Fruit fly (Drosophila melanogaster) whole organism, embryonic: ENCODE results near the gene Lcp65Ad.

ENCODE experiments used
- Adf1 ChIP-seq: fragments of 200-800 bp; sonication (Bioruptor generic); IDR thresholded peaks from 2 replicates; pipeline ENCODE4 v1.3.6; 2022; ENCODE audit warnings: missing biosample characterization, missing genetic modification characterization
- Atf-2 ChIP-seq: fragments of 200-800 bp; sonication (Bioruptor generic); optimal IDR thresholded peaks from 2 replicates; lab custom pipeline; 2016; ENCODE audit warnings: missing biosample characterization, missing genetic modification characterization
- B-H1 ChIP-seq: fragments of 200-800 bp; sonication (Bioruptor generic); IDR thresholded peaks from 3 replicates; pipeline ENCODE4 v1.3.6; 2022; ENCODE audit warnings: missing biosample characterization, missing genetic modification characterization
- CG10267 ChIP-seq: fragments of 200-800 bp; sonication (Bioruptor generic); optimal IDR thresholded peaks from 2 replicates; lab custom pipeline; 2018; ENCODE audit warnings: missing biosample characterization, mild to moderate bottlenecking, missing genetic modification characterization, moderate library complexity
- CG10321 ChIP-seq: fragments of 200-800 bp; sonication (Bioruptor generic); IDR thresholded peaks from 2 replicates; pipeline ENCODE4 v1.3.6; 2022; ENCODE audit warnings: missing biosample characterization, missing genetic modification characterization
- CG11723 ChIP-seq: fragments of 200-800 bp; sonication (Bioruptor generic); optimal IDR thresholded peaks from 2 replicates; lab custom pipeline; 2017; ENCODE audit warnings: missing biosample characterization, mild to moderate bottlenecking, missing genetic modification characterization
- CG13287 ChIP-seq: fragments of 200-800 bp; sonication (Bioruptor generic); IDR thresholded peaks from 2 replicates; pipeline ENCODE4 v1.3.6; 2022; ENCODE audit warnings: missing biosample characterization, missing genetic modification characterization; ENCODE audit not compliant: partially characterized antibody
- CG14667 ChIP-seq: fragments of 200-800 bp; sonication (Bioruptor generic); IDR thresholded peaks from 2 replicates; pipeline ENCODE4 v1.3.6; 2022; ENCODE audit warnings: missing biosample characterization, missing genetic modification characterization
- CG14710 ChIP-seq: fragments of 200-800 bp; sonication (Bioruptor generic); optimal IDR thresholded peaks from 3 replicates; lab custom pipeline; 2019; ENCODE audit warnings: missing biosample characterization, mild to moderate bottlenecking, missing genetic modification characterization, moderate library complexity
- CG14860 ChIP-seq: fragments of 200-800 bp; sonication (Bioruptor generic); IDR thresholded peaks from 3 replicates; pipeline ENCODE4 v1.3.6; 2022; ENCODE audit warnings: missing biosample characterization, missing genetic modification characterization; ENCODE audit not compliant: partially characterized antibody
- CG15696 ChIP-seq: fragments of 200-800 bp; sonication (Bioruptor generic); optimal IDR thresholded peaks from 2 replicates; lab custom pipeline; 2019; ENCODE audit warnings: missing biosample characterization, mild to moderate bottlenecking, missing genetic modification characterization, moderate library complexity
- CG1832 ChIP-seq: fragments of 200-800 bp; sonication (Bioruptor generic); optimal IDR thresholded peaks from 2 replicates; lab custom pipeline; 2017; ENCODE audit warnings: missing biosample characterization, mild to moderate bottlenecking, missing genetic modification characterization, inconsistent platforms
- CG18476 ChIP-seq: fragments of 200-800 bp; sonication (Bioruptor generic); optimal IDR thresholded peaks from 2 replicates; lab custom pipeline; 2016; ENCODE audit warnings: missing biosample characterization, mild to moderate bottlenecking, missing genetic modification characterization
- CG2712 ChIP-seq: fragments of 200-800 bp; optimal IDR thresholded peaks from 3 replicates; lab custom pipeline; 2019; ENCODE audit warnings: missing biosample characterization, mild to moderate bottlenecking, missing genetic modification characterization, moderate library complexity
- CG31388 ChIP-seq: fragments of 200-800 bp; sonication (Bioruptor generic); optimal IDR thresholded peaks from 2 replicates; lab custom pipeline; 2016; ENCODE audit warnings: missing biosample characterization, missing genetic modification characterization
- CG31441 ChIP-seq: fragments of 200-800 bp; sonication (Bioruptor generic); IDR thresholded peaks from 2 replicates; pipeline ENCODE4 v1.3.6; 2022; ENCODE audit warnings: missing biosample characterization, missing genetic modification characterization
- CG32767 ChIP-seq: fragments of 200-800 bp; sonication (Bioruptor generic); IDR thresholded peaks from 2 replicates; pipeline ENCODE4 v1.3.6; 2022; ENCODE audit warnings: missing biosample characterization, missing genetic modification characterization
- CG4424 ChIP-seq: fragments of 200-800 bp; sonication (Bioruptor generic); optimal IDR thresholded peaks from 3 replicates; lab custom pipeline; 2016; ENCODE audit warnings: missing biosample characterization, missing genetic modification characterization
- CG6654 ChIP-seq: fragments of 200-800 bp; sonication (Bioruptor generic); optimal IDR thresholded peaks from 2 replicates; lab custom pipeline; 2017; ENCODE audit warnings: missing biosample characterization, mild to moderate bottlenecking, missing genetic modification characterization
- CG7556 ChIP-seq: fragments of 200-800 bp; sonication (Bioruptor generic); optimal IDR thresholded peaks from 2 replicates; lab custom pipeline; 2017; ENCODE audit warnings: missing biosample characterization, mild to moderate bottlenecking, missing genetic modification characterization
- CG8089 ChIP-seq: fragments of 200-800 bp; sonication (Bioruptor generic); optimal IDR thresholded peaks from 3 replicates; lab custom pipeline; 2016; ENCODE audit warnings: missing biosample characterization, missing genetic modification characterization
- CkIIα-i1 ChIP-seq: fragments of 200-800 bp; sonication (Bioruptor generic); IDR thresholded peaks from 2 replicates; pipeline ENCODE4 v1.3.6; 2022; ENCODE audit warnings: missing biosample characterization, missing genetic modification characterization
- E2f1 ChIP-seq: fragments of 200-800 bp; sonication (Bioruptor generic); IDR thresholded peaks from 2 replicates; pipeline ENCODE4 v1.3.6; 2022; ENCODE audit warnings: missing biosample characterization, missing genetic modification characterization
- Ets65A ChIP-seq: fragments of 200-800 bp; sonication (Bioruptor generic); peaks from one replicate; lab custom pipeline; 2016; ENCODE audit warnings: missing biosample characterization, missing genetic modification characterization
- Gsc ChIP-seq: fragments of 200-800 bp; sonication (Bioruptor generic); IDR thresholded peaks from 2 replicates; pipeline ENCODE4 v1.3.6; 2022; ENCODE audit warnings: missing biosample characterization, missing genetic modification characterization
- Hey ChIP-seq: fragments of 200-800 bp; sonication (Bioruptor generic); optimal IDR thresholded peaks from 3 replicates; lab custom pipeline; 2018; ENCODE audit warnings: missing biosample characterization, mild to moderate bottlenecking, missing genetic modification characterization
- Mrtf ChIP-seq: fragments of 200-800 bp; sonication (Bioruptor generic); IDR thresholded peaks from 3 replicates; pipeline ENCODE4 v1.3.6; 2022; ENCODE audit warnings: missing biosample characterization, missing genetic modification characterization
- Myb ChIP-seq: fragments of 200-800 bp; sonication (Bioruptor generic); optimal IDR thresholded peaks from 2 replicates; lab custom pipeline; 2016; ENCODE audit warnings: missing biosample characterization, missing genetic modification characterization
- Nf-YA ChIP-seq: fragments of 200-800 bp; sonication (Bioruptor generic); IDR thresholded peaks from 2 replicates; pipeline ENCODE4 v1.3.6; 2022; ENCODE audit warnings: missing biosample characterization, missing genetic modification characterization
- Nf-YB ChIP-seq: fragments of 200-800 bp; sonication (Bioruptor generic); optimal IDR thresholded peaks from 3 replicates; lab custom pipeline; 2019; ENCODE audit warnings: missing biosample characterization, mild to moderate bottlenecking, missing genetic modification characterization, moderate library complexity
- Nf-YC ChIP-seq: fragments of 200-800 bp; optimal IDR thresholded peaks from 3 replicates; lab custom pipeline; 2019; ENCODE audit warnings: missing biosample characterization, mild to moderate bottlenecking, missing genetic modification characterization, moderate library complexity
- Rfx ChIP-seq: fragments of 200-800 bp; sonication (Bioruptor generic); IDR thresholded peaks from 2 replicates; pipeline ENCODE4 v1.3.6; 2022; ENCODE audit warnings: missing biosample characterization, missing genetic modification characterization
- Sox102F ChIP-seq: fragments of 200-800 bp; sonication (Bioruptor generic); optimal IDR thresholded peaks from 2 replicates; lab custom pipeline; 2018; ENCODE audit warnings: missing biosample characterization, mild to moderate bottlenecking, missing genetic modification characterization, moderate library complexity
- az2 ChIP-seq: fragments of 200-800 bp; sonication (Bioruptor generic); optimal IDR thresholded peaks from 3 replicates; lab custom pipeline; 2016; ENCODE audit warnings: missing biosample characterization, missing genetic modification characterization
- chif ChIP-seq, 2 experiments: fragments of 200-800 bp; sonication (Bioruptor generic); optimal IDR thresholded peaks; 3 replicates each; lab custom pipeline; 2016; ENCODE audit warnings: missing biosample characterization in 2 of 2, missing genetic modification characterization in 2 of 2
- crc ChIP-seq: fragments of 200-800 bp; sonication (Bioruptor generic); optimal IDR thresholded peaks from 2 replicates; lab custom pipeline; 2016; ENCODE audit warnings: missing biosample characterization, missing genetic modification characterization
- dmrt11E ChIP-seq: fragments of 200-800 bp; sonication (Bioruptor generic); optimal IDR thresholded peaks from 3 replicates; lab custom pipeline; 2018; ENCODE audit warnings: missing biosample characterization, mild to moderate bottlenecking, missing genetic modification characterization, moderate library complexity
- ems ChIP-seq: fragments of 200-800 bp; sonication (Bioruptor generic); optimal IDR thresholded peaks from 3 replicates; lab custom pipeline; 2016; ENCODE audit warnings: missing biosample characterization, missing genetic modification characterization
- hbn ChIP-seq: fragments of 200-800 bp; sonication (Bioruptor generic); IDR thresholded peaks from 2 replicates; pipeline ENCODE4 v1.3.6; 2022; ENCODE audit warnings: missing biosample characterization, missing genetic modification characterization; ENCODE audit not compliant: partially characterized antibody
- jigr1 ChIP-seq: fragments of 200-800 bp; sonication (Bioruptor generic); IDR thresholded peaks from 3 replicates; pipeline ENCODE4 v1.3.6; 2022; ENCODE audit warnings: missing biosample characterization, missing genetic modification characterization
- maf-S ChIP-seq: fragments of 200-800 bp; sonication (Bioruptor generic); optimal IDR thresholded peaks from 2 replicates; lab custom pipeline; 2016; ENCODE audit warnings: missing biosample characterization, missing genetic modification characterization
- p53 ChIP-seq: fragments of 200-800 bp; sonication (Bioruptor generic); optimal IDR thresholded peaks from 2 replicates; lab custom pipeline; 2016; ENCODE audit warnings: missing biosample characterization, missing genetic modification characterization
- sd ChIP-seq: fragments of 200-800 bp; sonication (Bioruptor generic); optimal IDR thresholded peaks from 3 replicates; lab custom pipeline; 2018; ENCODE audit warnings: missing biosample characterization, mild to moderate bottlenecking, missing genetic modification characterization, moderate library complexity
- sens-2 ChIP-seq: fragments of 200-800 bp; sonication (Bioruptor generic); IDR thresholded peaks from 2 replicates; pipeline ENCODE4 v1.3.6; 2022; ENCODE audit warnings: missing biosample characterization, missing genetic modification characterization
- seq ChIP-seq: fragments of 200-800 bp; sonication (Bioruptor generic); IDR thresholded peaks from 2 replicates; pipeline ENCODE4 v1.3.6; 2022; ENCODE audit warnings: missing biosample characterization, missing genetic modification characterization
- slou ChIP-seq: fragments of 200-800 bp; sonication (Bioruptor generic); optimal IDR thresholded peaks from 3 replicates; lab custom pipeline; 2016; ENCODE audit warnings: missing biosample characterization, missing genetic modification characterization
- sug ChIP-seq: fragments of 200-800 bp; optimal IDR thresholded peaks from 2 replicates; lab custom pipeline; 2019; ENCODE audit warnings: missing biosample characterization, mild to moderate bottlenecking, missing genetic modification characterization, moderate library complexity

Lcp65Ad gene

dm6 chr3L:6108264-6109060, 34.7 kb upstream of the Lcp65Ad start (continued):
- no peak for TF ChIP-seq jigr1
- TF ChIP-seq sens-2 (GFP tag; lab: Robert Waterston, UW): 0 out of 2 replicates have a peak, but pooled peaks have one; percentile 12
- TF ChIP-seq Hey (tag; lab: Kevin White, UChicago): peak; percentile 100
- no peak for TF ChIP-seq CG4424 (GFP tag; lab: Kevin White, UChicago)
- peak; percentile 60 for TF ChIP-seq CG2712 (tag; lab: Kevin White, UChicago)
- no peak for TF ChIP-seq chif (GFP tag; optimal IDR thresholded peaks at IDR 0.05; lab: Kevin White, UChicago)
- peak; percentile 21 for TF ChIP-seq CG10267 (tag; lab: Kevin White, UChicago)
- no peak for TF ChIP-seq CG18476 (GFP tag; lab: Kevin White, UChicago)
- TF ChIP-seq p53 (GFP tag; lab: Kevin White, UChicago): no peak

- TF ChIP-seq Nf-YB (GFP tag; lab: Kevin White, UChicago) (peak; percentile 95), dmrt11E (tag; lab: Kevin White, UChicago) (no peak), CG1832 (peak; percentile 49), Myb (no peak), Gsc (GFP tag; lab: Robert Waterston, UW) (no peak), az2 (GFP tag; lab: Kevin White, UChicago) (no peak), Nf-YC (tag; lab: Kevin White, UChicago) (peak; percentile 96), sug (tag; lab: Kevin White, UChicago) (no peak), CG11723 (GFP tag; lab: Kevin White, UChicago) (no peak), Nf-YA (GFP tag; lab: Robert Waterston, UW) (no peak), seq (GFP tag; lab: Robert Waterston, UW) (peak; percentile 65; the same call in 1 of the 2 replicates), sd (tag; lab: Kevin White, UChicago) (no peak), CG14667 (no peak), hbn (GFP tag; lab: Robert Waterston, UW) (no peak), CG15696 (tag; lab: Kevin White, UChicago) (no peak), Mrtf (no peak), B-H1 (no peak), slou (no peak), crc (GFP tag; lab: Kevin White, UChicago) (no peak), CG32767 (peak; percentile 40; the same call in 1 of the 2 replicates), CG31388 (GFP tag; lab: Kevin White, UChicago) (no peak), ems (GFP tag; lab: Kevin White, UChicago) (no peak), CG6654 (no peak), CG13287 (no peak), CG14710 (tag; lab: Kevin White, UChicago) (no peak), CG31441 (no peak), Atf-2 (no peak), Sox102F (GFP tag; lab: Kevin White, UChicago) (no peak), maf-S (GFP tag; lab: Kevin White, UChicago) (no peak), CG7556 (GFP tag; lab: Kevin White, UChicago) (no peak), E2f1 (no peak), Rfx (GFP tag; lab: Robert Waterston, UW) (no peak), CkIIα-i1 (GFP tag; lab: Robert Waterston, UW) (no peak), CG10321 (GFP tag; lab: Robert Waterston, UW) (peak; percentile 43; the same call in 1 of the 2 replicates), Ets65A (GFP tag; lab: Kevin White, UChicago) (peak; percentile 87), CG8089 (GFP tag; lab: Kevin White, UChicago) (no peak), sens-2 (GFP tag; lab: Robert Waterston, UW) (no peak), Adf1 (peak; percentile 64), CG14860 (GFP tag; lab: Robert Waterston, UW) (no peak)
Measured at dm6 chr3L:6110673-6111449, 32.3 kb upstream of the Lcp65Ad start.
